Fruit fly (Drosophila melanogaster) whole organism, embryonic: ENCODE results near the gene alpha-PheRS.

Experiments used
- CG3281 ChIP-seq: fragments of 200-800 bp; sonication (Bioruptor generic); optimal IDR thresholded peaks from 3 replicates; lab custom pipeline; 2017; ENCODE audit warnings: missing biosample characterization, mild to moderate bottlenecking, missing genetic modification characterization
- Ets97D ChIP-seq: fragments of 200-800 bp; sonication (Bioruptor generic); optimal IDR thresholded peaks from 3 replicates; lab custom pipeline; 2016; ENCODE audit warnings: missing biosample characterization, missing genetic modification characterization
- Hr39 ChIP-seq: fragments of >200 bp; optimal IDR thresholded peaks from 2 replicates; lab custom pipeline; 2017
- vfl ChIP-seq: fragments of 200-800 bp; sonication (Bioruptor generic); optimal IDR thresholded peaks from 2 replicates; lab custom pipeline; 2016; ENCODE audit warnings: missing biosample characterization, missing genetic modification characterization

DNA sequence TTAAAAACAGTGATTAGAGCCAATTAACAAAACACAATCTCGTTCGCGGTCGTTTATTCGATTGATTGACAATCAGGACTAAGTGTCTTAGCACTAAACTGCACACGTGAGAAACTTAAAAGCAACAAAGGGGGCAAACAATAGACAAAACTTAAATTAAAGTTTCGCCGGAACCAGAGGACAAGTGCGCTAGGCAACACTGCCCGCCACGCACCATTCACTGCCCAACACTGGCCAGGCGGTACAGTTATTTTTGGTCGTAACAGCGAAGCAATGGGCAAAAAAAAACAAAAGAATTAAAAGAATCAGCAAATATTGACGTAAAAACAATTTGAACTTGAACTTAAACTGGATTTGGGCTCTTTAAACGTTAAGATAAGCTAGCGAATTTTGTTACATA, 8.1 kb downstream of the alpha-PheRS start:
- TF ChIP-seq vfl (GFP tag; lab: Kevin White, UChicago) (no peak), CG3281 (GFP tag; lab: Kevin White, UChicago) (no peak), Ets97D (no peak), Hr39 (lab: Kevin White, UChicago) (no peak)
